Worm (Caenorhabditis elegans): ENCODE measurements around the gene epg-4.

epg-4 gene

ce11 chrIII:7166664-7167567, 15.1 kb upstream of the epg-4 start (continued):
- no peak for TF ChIP-seq ces-1 (GFP tag; optimal IDR thresholded peaks at IDR 0.05)
- TF ChIP-seq egl-13 (tag; optimal IDR thresholded peaks at IDR 0.05): no peak
- TF ChIP-seq nhr-28 (tag; optimal IDR thresholded peaks at IDR 0.05): no peak
- TF ChIP-seq sox-4 (tag; optimal IDR thresholded peaks at IDR 0.05): no peak
- TF ChIP-seq vab-15 (tag; optimal IDR thresholded peaks at IDR 0.05): no peak
- no peak for TF ChIP-seq grh-1 (GFP tag; IDR thresholded peaks at IDR 0.05)
- TF ChIP-seq lir-3 (tag; optimal IDR thresholded peaks at IDR 0.05; ENCODE audit: poor library complexity): no peak
- peak; percentile 32 for TF ChIP-seq swsn-7 (tag; optimal IDR thresholded peaks at IDR 0.05)
- no peak for TF ChIP-seq unc-130 (tag; optimal IDR thresholded peaks at IDR 0.05)
- peak; percentile 51 for TF ChIP-seq snu-23 (GFP tag; optimal IDR thresholded peaks at IDR 0.05)
- TF ChIP-seq skn-1 (tag; optimal IDR thresholded peaks at IDR 0.05): peak; percentile 51
- no peak for TF ChIP-seq lin-13 (GFP tag; optimal IDR thresholded peaks at IDR 0.05)
- TF ChIP-seq lin-15B (tag; optimal IDR thresholded peaks at IDR 0.05): no peak
- TF ChIP-seq ceh-90 (tag; optimal IDR thresholded peaks at IDR 0.05): no peak
- no peak for TF ChIP-seq nhr-84 (tag; optimal IDR thresholded peaks at IDR 0.05)
- TF ChIP-seq snpc-4 (tag; optimal IDR thresholded peaks at IDR 0.05): peak; percentile 14
- no peak for TF ChIP-seq aly-2 (tag; optimal IDR thresholded peaks at IDR 0.05)
- no peak for TF ChIP-seq aha-1 (tag; optimal IDR thresholded peaks at IDR 0.05)
- TF ChIP-seq nhr-19 (GFP tag; conservative IDR thresholded peaks at IDR 0.05): no peak
- TF ChIP-seq pax-3 (tag; optimal IDR thresholded peaks at IDR 0.05): no peak
- no peak for TF ChIP-seq efl-3 (GFP tag; optimal IDR thresholded peaks at IDR 0.05)
- no peak for TF ChIP-seq dsc-1 (tag; optimal IDR thresholded peaks at IDR 0.05)
- no peak for TF ChIP-seq C16A3.4 (tag; optimal IDR thresholded peaks at IDR 0.05)
- no peak for TF ChIP-seq C34B4.2 (tag; optimal IDR thresholded peaks at IDR 0.05)
- TF ChIP-seq unc-30 (tag; optimal IDR thresholded peaks at IDR 0.05): no peak
- TF ChIP-seq nhr-76 (tag; optimal IDR thresholded peaks at IDR 0.05): no peak
- no peak for TF ChIP-seq zag-1 (tag; optimal IDR thresholded peaks at IDR 0.05)
- peak in 2 of 3 experiments; percentile 16 to 49 for TF ChIP-seq dpl-1 (GFP tag; optimal IDR thresholded peaks at IDR 0.05)
- no peak for TF ChIP-seq hlh-17 (GFP tag; optimal IDR thresholded peaks at IDR 0.05; ENCODE audit: borderline replicate concordance)
- peak; percentile 80 for TF ChIP-seq fkh-8 (tag; optimal IDR thresholded peaks at IDR 0.05)
- no peak for TF ChIP-seq tlp-1 (tag; optimal IDR thresholded peaks at IDR 0.05)
- TF ChIP-seq ama-1 (optimal IDR thresholded peaks at IDR 0.05): no peak
- peak; percentile 12 to 63 for TF ChIP-seq lsy-2 (tag; optimal IDR thresholded peaks at IDR 0.05)
- no peak for TF ChIP-seq ztf-11 (tag; optimal IDR thresholded peaks at IDR 0.05)
- TF ChIP-seq nhr-47 (tag; optimal IDR thresholded peaks at IDR 0.05): peak; percentile 44
- no peak for TF ChIP-seq ceh-63 (GFP tag; optimal IDR thresholded peaks at IDR 0.05)
- TF ChIP-seq nhr-71 (tag; optimal IDR thresholded peaks at IDR 0.05): peak; percentile 65
- TF ChIP-seq nhr-12 (tag; optimal IDR thresholded peaks at IDR 0.05): no peak
- no peak for TF ChIP-seq nhr-90 (tag; optimal IDR thresholded peaks at IDR 0.05; ENCODE audit: poor library complexity)
- no peak for TF ChIP-seq blmp-1 (tag; optimal IDR thresholded peaks at IDR 0.05)
- TF ChIP-seq nhr-77 (tag; optimal IDR thresholded peaks at IDR 0.05): peak; percentile 45
- no peak for TF ChIP-seq pqm-1 (tag; optimal IDR thresholded peaks at IDR 0.05)
- TF ChIP-seq elt-2 (tag; optimal IDR thresholded peaks at IDR 0.05): peak; percentile 12
- peak; percentile 10 to 61 for TF ChIP-seq lin-35 (GFP tag; optimal IDR thresholded peaks at IDR 0.05)
- TF ChIP-seq irx-1 (tag; optimal IDR thresholded peaks at IDR 0.05): no peak
- TF ChIP-seq hlh-4 (tag; optimal IDR thresholded peaks at IDR 0.05): no peak
- no peak for TF ChIP-seq sptf-1 (tag; optimal IDR thresholded peaks at IDR 0.05)
- TF ChIP-seq mdl-1 (tag; optimal IDR thresholded peaks at IDR 0.05): peak in 1 of 2 experiments; percentile 40
- TF ChIP-seq ceh-88 (GFP tag; IDR thresholded peaks at IDR 0.05): no peak
- no peak for TF ChIP-seq nhr-11 (tag; optimal IDR thresholded peaks at IDR 0.05)
- peak in 1 of 6 experiments; percentile 14 for TF ChIP-seq elt-3 (tag; optimal IDR thresholded peaks at IDR 0.05)
- TF ChIP-seq mef-2 (tag; optimal IDR thresholded peaks at IDR 0.05): no peak
